Fruit fly (Drosophila melanogaster): ENCODE results near the gene rdx.
A peak's percentile ranks its signal among the peaks of the same experiment; 100 is the strongest.

rdx gene

DNA sequence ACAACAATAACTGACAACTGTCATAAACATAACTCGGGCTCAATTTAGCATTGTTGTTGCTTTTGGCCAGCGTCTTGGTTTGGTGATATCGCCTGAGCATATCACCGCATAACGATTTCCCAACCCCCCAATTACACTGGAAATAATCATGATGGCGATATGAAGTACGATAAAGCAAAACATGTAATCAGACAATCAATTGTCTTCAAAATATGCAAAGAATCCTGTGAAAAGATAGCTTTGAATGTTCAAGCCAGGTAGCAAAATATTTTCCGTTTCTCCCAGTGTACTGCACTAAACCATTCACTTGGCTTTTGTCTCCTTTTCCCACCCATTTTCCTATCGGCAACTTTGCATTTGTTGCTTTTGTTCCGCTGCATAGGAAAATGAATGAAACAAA lies 32.3 kb downstream of the rdx start (continued):
- TF ChIP-seq chn (GFP tag; optimal IDR thresholded peaks at IDR 0.05) = peak; percentile 10
- TF ChIP-seq Fer3 (tag; optimal IDR thresholded peaks at IDR 0.05) = peak; percentile 60
- TF ChIP-seq B-H2 (GFP tag; optimal IDR thresholded peaks at IDR 0.05) = no peak
- peak; percentile 34 for TF ChIP-seq CG18262 (tag; optimal IDR thresholded peaks at IDR 0.05)
- no peak for TF ChIP-seq zen2 (GFP tag; IDR thresholded peaks at IDR 0.05; ENCODE audit: partially characterized antibody)
- TF ChIP-seq cg (GFP tag; optimal IDR thresholded peaks at IDR 0.05) = no peak
- TF ChIP-seq Kr (GFP tag; optimal IDR thresholded peaks at IDR 0.05) = no peak
- TF ChIP-seq inv (GFP tag; IDR thresholded peaks at IDR 0.05; ENCODE audit: partially characterized antibody) = no peak
- no peak for TF ChIP-seq ERR (GFP tag; optimal IDR thresholded peaks at IDR 0.05)
- no peak for TF ChIP-seq CG9876 (GFP tag; optimal IDR thresholded peaks at IDR 0.05)
- no peak for TF ChIP-seq CG7786 (GFP tag; optimal IDR thresholded peaks at IDR 0.05)
- no peak for TF ChIP-seq CG9609 (GFP tag; optimal IDR thresholded peaks at IDR 0.05)
- TF ChIP-seq sima (GFP tag; optimal IDR thresholded peaks at IDR 0.05) = no peak
- TF ChIP-seq CG14860 (GFP tag; IDR thresholded peaks at IDR 0.05; ENCODE audit: partially characterized antibody) = no peak
- peak; percentile 16; the same call in 1 of the 2 replicates for TF ChIP-seq E2f1 (GFP tag; IDR thresholded peaks at IDR 0.05)
- no peak for TF ChIP-seq knrl (GFP tag; IDR thresholded peaks at IDR 0.05; ENCODE audit: partially characterized antibody)
- TF ChIP-seq TFAM (GFP tag; optimal IDR thresholded peaks at IDR 0.05) = peak; percentile 34
- TF ChIP-seq tio (GFP tag; optimal IDR thresholded peaks at IDR 0.05) = no peak
- TF ChIP-seq MTF-1 (GFP tag; optimal IDR thresholded peaks at IDR 0.05; ENCODE audit: borderline replicate concordance) = peak; percentile 61
- no peak for TF ChIP-seq Side (GFP tag; optimal IDR thresholded peaks at IDR 0.05)
- no peak; the same call in 2 of the 3 replicates for TF ChIP-seq Aef1 (GFP tag; IDR thresholded peaks at IDR 0.05)
- peak; percentile 36 for TF ChIP-seq CG10267 (tag; optimal IDR thresholded peaks at IDR 0.05)
- TF ChIP-seq CG1602 (GFP tag; optimal IDR thresholded peaks at IDR 0.05) = no peak
- peak; percentile 50 for TF ChIP-seq CG30403 (GFP tag; optimal IDR thresholded peaks at IDR 0.05)
- TF ChIP-seq gce (GFP tag; IDR thresholded peaks at IDR 0.05) = peak; percentile 66; the same call in 1 of the 3 replicates
- TF ChIP-seq CG12071 (GFP tag; optimal IDR thresholded peaks at IDR 0.05) = peak; percentile 83
- peak; percentile 72 for TF ChIP-seq CG5180 (GFP tag; optimal IDR thresholded peaks at IDR 0.05)
- peak; percentile 70; the same call in 1 of the 3 replicates for TF ChIP-seq ci (GFP tag; IDR thresholded peaks at IDR 0.05)
- peak; percentile 71 for TF ChIP-seq CG10979 (tag; optimal IDR thresholded peaks at IDR 0.05)
- TF ChIP-seq chif (GFP tag; optimal IDR thresholded peaks at IDR 0.05) = peak; percentile 0 to 82
- no peak for TF ChIP-seq yki (optimal IDR thresholded peaks at IDR 0.05)
- no peak for TF ChIP-seq tna (GFP tag; IDR thresholded peaks at IDR 0.05; ENCODE audit: partially characterized antibody)
- TF ChIP-seq Fer1 (GFP tag; optimal IDR thresholded peaks at IDR 0.05) = peak; percentile 61
- no peak for TF ChIP-seq wdn (GFP tag; IDR thresholded peaks at IDR 0.05)
- TF ChIP-seq CG6654 (GFP tag; optimal IDR thresholded peaks at IDR 0.05) = no peak
- no peak for TF ChIP-seq fu2 (GFP tag; optimal IDR thresholded peaks at IDR 0.05)
- TF ChIP-seq bbx (GFP tag; IDR thresholded peaks at IDR 0.05; ENCODE audit: partially characterized antibody) = no peak
- no peak for TF ChIP-seq pzg (GFP tag; optimal IDR thresholded peaks at IDR 0.05)
- peak; percentile 16 for TF ChIP-seq Hmx (GFP tag; optimal IDR thresholded peaks at IDR 0.05)
- peak; percentile 8 for TF ChIP-seq oc (tag; optimal IDR thresholded peaks at IDR 0.05)
- peak; percentile 9 for TF ChIP-seq CG13296 (GFP tag; optimal IDR thresholded peaks at IDR 0.05)
- TF ChIP-seq CG12236 (GFP tag; optimal IDR thresholded peaks at IDR 0.05) = no peak
- peak; percentile 89 for TF ChIP-seq CG11504 (tag; optimal IDR thresholded peaks at IDR 0.05)
- no peak; the same call in 1 of the 2 replicates for TF ChIP-seq GATAe (GFP tag; conservative IDR thresholded peaks at IDR 0.05)
- TF ChIP-seq org-1 (GFP tag; optimal IDR thresholded peaks at IDR 0.05) = peak; percentile 27
- no peak for TF ChIP-seq CkIIα-i1 (GFP tag; IDR thresholded peaks at IDR 0.05)
- peak; percentile 51; the same call in 1 of the 2 replicates for TF ChIP-seq CG6689 (GFP tag; IDR thresholded peaks at IDR 0.05)
- no peak for TF ChIP-seq Gsc (GFP tag; IDR thresholded peaks at IDR 0.05)
- no peak for TF ChIP-seq mam (GFP tag; optimal IDR thresholded peaks at IDR 0.05)
- peak; percentile 70 for TF ChIP-seq repo (GFP tag; optimal IDR thresholded peaks at IDR 0.05)
- no peak for TF ChIP-seq CG15269 (tag; optimal IDR thresholded peaks at IDR 0.05)

All from whole organism, embryonic.